Fruit fly (Drosophila melanogaster) whole organism, adult: ENCODE results near the gene CG13840.

ENCODE experiments used
- CG12768 ChIP-seq: fragments of 200-800 bp; sonication (Bioruptor generic); optimal IDR thresholded peaks from 2 replicates; lab custom pipeline; 2017; ENCODE audit warnings: missing biosample characterization, missing genetic modification characterization, mild to moderate bottlenecking, moderate library complexity, missing genetic modification reagents
- CG14711 ChIP-seq: fragments of 200-800 bp; sonication (Bioruptor generic); optimal IDR thresholded peaks from 2 replicates; lab custom pipeline; 2018; ENCODE audit warnings: missing biosample characterization, mild to moderate bottlenecking, missing genetic modification characterization, moderate library complexity
- CG33017 ChIP-seq: fragments of 200-800 bp; sonication (Bioruptor generic); optimal IDR thresholded peaks from 2 replicates; lab custom pipeline; 2018; ENCODE audit warnings: missing biosample characterization, mild to moderate bottlenecking, missing genetic modification characterization, moderate library complexity
- CG7045 ChIP-seq: fragments of 200-800 bp; sonication (Bioruptor generic); optimal IDR thresholded peaks from 2 replicates; lab custom pipeline; 2017; ENCODE audit warnings: missing biosample characterization, mild to moderate bottlenecking, missing genetic modification characterization
- CG7101 ChIP-seq: fragments of 200-800 bp; sonication (Bioruptor generic); optimal IDR thresholded peaks from 2 replicates; lab custom pipeline; 2018; ENCODE audit warnings: missing biosample characterization, mild to moderate bottlenecking, missing genetic modification characterization, moderate library complexity
- Clk ChIP-seq: fragments of 200-800 bp; sonication (Bioruptor generic); optimal IDR thresholded peaks from 2 replicates; lab custom pipeline; 2017; ENCODE audit warnings: missing biosample characterization, missing genetic modification characterization
- Crg-1 ChIP-seq: fragments of 200-800 bp; sonication (Bioruptor generic); optimal IDR thresholded peaks from 2 replicates; lab custom pipeline; 2016; ENCODE audit warnings: missing biosample characterization, missing genetic modification characterization
- bab1 ChIP-seq: fragments of 200-800 bp; sonication (Bioruptor generic); optimal IDR thresholded peaks from 3 replicates; lab custom pipeline; 2019; ENCODE audit warnings: missing biosample characterization, mild to moderate bottlenecking, missing genetic modification characterization, moderate library complexity
- cic ChIP-seq: fragments of 200-800 bp; sonication (Bioruptor generic); optimal IDR thresholded peaks from 2 replicates; lab custom pipeline; 2017; ENCODE audit warnings: missing biosample characterization, mild to moderate bottlenecking, missing genetic modification characterization, moderate library complexity
- kay ChIP-seq: fragments of 200-800 bp; sonication (Bioruptor generic); peaks from one replicate; lab custom pipeline; 2016; ENCODE audit warnings: missing biosample characterization, missing genetic modification characterization, borderline replicate concordance
- ovo ChIP-seq: fragments of 200-800 bp; sonication (Bioruptor generic); optimal IDR thresholded peaks from 2 replicates; lab custom pipeline; 2016; ENCODE audit warnings: missing biosample characterization, missing genetic modification characterization
- pad ChIP-seq: fragments of 200-800 bp; sonication (Bioruptor generic); optimal IDR thresholded peaks from 3 replicates; lab custom pipeline; 2017; ENCODE audit warnings: missing biosample characterization, missing genetic modification characterization, mild to moderate bottlenecking, moderate library complexity, missing genetic modification reagents

dm6 chr3R:22780135-22780534 is 35.8 kb downstream of the CG13840 start:
- TF ChIP-seq CG33017 (tag; lab: Kevin White, UChicago) (no peak), CG7045 (no peak), pad (GFP tag; lab: Kevin White, UChicago) (no peak), Clk (GFP tag; lab: Kevin White, UChicago) (no peak), Crg-1 (GFP tag; lab: Kevin White, UChicago) (no peak), CG14711 (tag; lab: Kevin White, UChicago) (no peak), cic (GFP tag; lab: Kevin White, UChicago) (no peak), kay (GFP tag; lab: Kevin White, UChicago) (no peak), ovo (no peak), CG12768 (GFP tag; lab: Kevin White, UChicago) (peak; percentile 2), bab1 (GFP tag; lab: Kevin White, UChicago) (no peak), CG7101 (no peak)
